Worm (Caenorhabditis elegans) whole organism, L2 larva: ENCODE data around the gene qua-1.

Source experiments
- ceh-16 ChIP-seq: fragments of 150-350 bp; optimal IDR thresholded peaks from 2 replicates; lab custom pipeline; 2014; ENCODE audit warnings: missing biosample characterization, missing genetic modification characterization
- nhr-25 ChIP-seq: fragments of 150-350 bp; sonication (generic microtip); optimal IDR thresholded peaks from 3 replicates; lab custom pipeline; 2014; ENCODE audit warnings: missing biosample characterization, missing genetic modification characterization
- unc-39 ChIP-seq: fragments of 150-350 bp; optimal IDR thresholded peaks from 2 replicates; lab custom pipeline; 2014; ENCODE audit warnings: missing biosample characterization, missing genetic modification characterization

DNA sequence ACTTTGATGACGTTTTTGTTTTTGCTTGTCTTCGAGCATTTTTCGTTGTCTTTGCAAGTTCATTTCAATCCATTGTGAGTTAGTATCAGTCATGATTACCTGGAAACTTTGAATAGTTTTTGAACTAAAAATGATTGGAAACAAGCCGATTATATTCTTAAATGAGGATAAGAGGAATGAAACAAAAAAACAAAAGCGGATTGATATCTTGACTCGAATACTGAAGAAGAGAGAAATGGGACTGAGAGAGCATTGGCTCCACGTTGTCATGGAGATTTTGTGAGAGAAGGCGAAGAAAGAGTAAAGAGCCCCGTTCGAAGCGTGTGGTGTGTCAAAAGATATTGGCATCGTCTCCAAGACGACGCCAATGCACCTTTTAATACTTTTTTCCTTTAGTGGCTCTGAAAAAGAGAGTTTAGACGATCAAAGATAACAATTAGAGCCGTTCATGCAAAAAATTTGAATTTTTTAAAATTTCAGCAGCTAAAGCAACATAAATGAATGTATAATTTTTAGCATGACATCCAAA lies 41.7 kb upstream of the qua-1 start, which contains the start of the genes tub-1 and tmem-138:
- no peak for TF ChIP-seq ceh-16 (tag; lab: Kevin White, UChicago)
- TF ChIP-seq nhr-25, result no peak
- no peak for TF ChIP-seq unc-39 (tag; lab: Kevin White, UChicago)
